Fruit fly (Drosophila melanogaster) whole organism: ENCODE measurements around the gene Klp31E.

Source experiments
- CG8478 ChIP-seq: fragments of >200 bp; optimal IDR thresholded peaks from 2 replicates; lab custom pipeline; 2018; ENCODE audit warnings: inconsistent platforms
- Dll ChIP-seq: fragments of >200 bp; optimal IDR thresholded peaks from 2 replicates; lab custom pipeline; 2017
- EcR ChIP-seq, 2 experiments: fragments of >200 bp; optimal IDR thresholded peaks; 2 replicates each; lab custom pipeline; 2017; ENCODE audit warnings: missing biosample characterization in 2 of 2, missing genetic modification characterization in 2 of 2, missing genetic modification reagents in 2 of 2
- pan ChIP-seq: fragments of >200 bp; optimal IDR thresholded peaks from 2 replicates; lab custom pipeline; 2017
- psq ChIP-seq: fragments of >200 bp; optimal IDR thresholded peaks from 2 replicates; lab custom pipeline; 2017
- usp ChIP-seq: fragments of >200 bp; optimal IDR thresholded peaks from 2 replicates; lab custom pipeline; 2017; ENCODE audit warnings: missing biosample characterization, missing genetic modification characterization, mixed read lengths

Klp31E gene

dm6 chr2L:10413251-10414127, at the start of gene Klp31E, which contains the start of gene CG5355:
Klp31E (plus strand) TSS chr2L:10414017.
CG5355 (minus strand) TSS chr2L:10413463.
- TF ChIP-seq Dll (lab: Kevin White, UChicago) (no peak), CG8478 (lab: Kevin White, UChicago) (no peak), usp (GFP tag; lab: Kevin White, UChicago) (no peak), EcR (GFP tag; optimal IDR thresholded peaks at IDR 0.05; lab: Kevin White, UChicago) (no peak), psq (lab: Kevin White, UChicago) (no peak), pan (no peak)

DNA sequence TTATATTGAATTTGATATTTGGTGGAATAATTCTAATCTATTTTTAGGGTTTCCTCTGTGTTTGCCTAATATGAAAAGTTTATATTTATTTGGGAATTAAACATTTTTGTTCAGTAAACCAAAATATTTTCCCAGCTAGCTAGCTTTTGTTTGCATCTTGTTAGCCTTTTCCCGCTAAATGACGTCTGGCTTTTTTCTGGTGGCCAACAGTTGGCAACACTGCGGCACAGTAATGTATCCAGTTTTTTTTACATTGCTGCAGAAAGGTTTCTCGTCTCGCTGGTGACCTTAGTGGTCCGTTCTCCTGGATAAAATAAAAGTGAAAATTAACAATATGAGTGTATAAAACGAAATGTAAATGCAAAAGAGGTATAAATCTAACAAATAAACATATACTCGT, 49.6 kb upstream of the Klp31E start, which contains the start of gene lft:
lft (plus strand) TSS at position 243 of the 400 bp plus-strand sequence.
- TF ChIP-seq EcR (GFP tag; optimal IDR thresholded peaks at IDR 0.05; lab: Kevin White, UChicago): no peak
- no peak for TF ChIP-seq CG8478 (lab: Kevin White, UChicago)
- TF ChIP-seq Dll (lab: Kevin White, UChicago): no peak
- no peak for TF ChIP-seq usp (GFP tag; lab: Kevin White, UChicago)
- TF ChIP-seq psq (lab: Kevin White, UChicago): no peak
- TF ChIP-seq pan: no peak

- TF ChIP-seq Dll (lab: Kevin White, UChicago): no peak
- no peak for TF ChIP-seq usp (GFP tag; lab: Kevin White, UChicago)
- no peak for TF ChIP-seq CG8478 (lab: Kevin White, UChicago)
- no peak for TF ChIP-seq EcR (GFP tag; optimal IDR thresholded peaks at IDR 0.05; lab: Kevin White, UChicago)
- TF ChIP-seq pan: no peak
Measured at dm6 chr2L:10366525-10366924, 47.3 kb upstream of the Klp31E start, which contains the start of gene CG5056. CG5056 (plus strand) TSS chr2L:10366692.

- TF ChIP-seq pan: no peak
- TF ChIP-seq CG8478 (lab: Kevin White, UChicago): no peak
- no peak for TF ChIP-seq usp (GFP tag; lab: Kevin White, UChicago)
- no peak for TF ChIP-seq EcR (GFP tag; optimal IDR thresholded peaks at IDR 0.05; lab: Kevin White, UChicago)
- TF ChIP-seq Dll (lab: Kevin White, UChicago): no peak
- no peak for TF ChIP-seq psq (lab: Kevin White, UChicago)
Measured at dm6 chr2L:10372297-10372696, 41.5 kb upstream of the Klp31E start.

DNA sequence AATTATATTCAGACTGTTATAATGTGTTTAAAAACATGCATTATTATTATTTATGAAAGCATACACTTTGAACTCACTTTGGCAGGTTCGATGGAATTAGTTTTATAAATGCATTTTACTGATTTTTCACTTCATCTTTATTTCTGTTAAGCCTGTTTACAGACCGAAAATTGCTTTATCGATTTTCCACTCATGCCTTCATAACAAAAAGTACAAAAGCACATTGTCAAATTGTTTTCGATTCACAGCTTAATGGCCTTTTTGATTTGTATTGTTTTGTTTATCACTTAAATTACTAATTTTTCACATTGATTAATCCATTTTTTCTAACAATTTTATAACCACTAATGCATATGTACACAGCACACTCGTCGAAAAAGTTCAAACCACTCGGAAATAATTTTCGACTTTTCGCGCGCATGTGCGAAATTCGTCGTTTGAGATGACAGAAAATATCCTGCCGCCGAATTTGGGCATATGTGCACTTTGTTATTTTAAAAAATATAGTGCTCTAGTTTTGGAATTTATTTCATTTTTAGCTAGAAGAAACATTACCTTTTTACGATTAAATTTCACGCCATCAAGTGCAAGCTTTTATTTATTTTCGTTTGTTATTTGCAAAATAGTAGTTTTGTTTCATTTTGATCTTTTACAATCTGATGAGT, 40.1 kb upstream of the Klp31E start, which contains the start of gene rho-5:
rho-5 (minus strand) TSS at position 296 of the 665 bp plus-strand sequence.
- TF ChIP-seq EcR (GFP tag; optimal IDR thresholded peaks at IDR 0.05; lab: Kevin White, UChicago): no peak
- no peak for TF ChIP-seq psq (lab: Kevin White, UChicago)
- TF ChIP-seq usp (GFP tag; lab: Kevin White, UChicago): no peak
- TF ChIP-seq Dll (lab: Kevin White, UChicago): no peak
- no peak for TF ChIP-seq pan
- no peak for TF ChIP-seq CG8478 (lab: Kevin White, UChicago)

- TF ChIP-seq pan: peak; percentile 21
- TF ChIP-seq EcR (GFP tag; optimal IDR thresholded peaks at IDR 0.05; lab: Kevin White, UChicago): no peak
Measured at dm6 chr2L:10375464-10376236, 38.2 kb upstream of the Klp31E start, which contains the start of the genes CG33303 and dpr19. CG33303 (minus strand) TSS chr2L:10375757. dpr19 (plus strand) TSS chr2L:10376168.

DNA sequence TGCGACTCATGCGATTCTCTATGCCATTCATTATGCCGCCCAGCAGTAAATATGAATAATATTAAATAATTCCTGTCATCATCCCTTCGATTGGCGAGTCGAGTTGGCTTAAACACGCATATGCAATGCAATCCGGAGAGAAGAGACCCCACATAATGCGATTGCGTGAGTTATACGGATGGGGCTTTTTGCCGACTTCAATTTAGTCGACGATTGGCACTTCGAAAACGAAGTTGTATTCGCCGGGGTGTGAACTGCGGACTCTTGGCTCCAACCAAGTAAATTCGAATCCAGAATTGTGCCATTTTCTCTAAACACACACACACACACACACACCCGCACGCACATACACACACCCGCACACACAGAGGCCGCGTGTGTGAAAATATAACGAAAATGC, 37.5 kb upstream of the Klp31E start:
- TF ChIP-seq psq (lab: Kevin White, UChicago): no peak
- TF ChIP-seq pan: peak; percentile 2
- no peak for TF ChIP-seq CG8478 (lab: Kevin White, UChicago)

DNA sequence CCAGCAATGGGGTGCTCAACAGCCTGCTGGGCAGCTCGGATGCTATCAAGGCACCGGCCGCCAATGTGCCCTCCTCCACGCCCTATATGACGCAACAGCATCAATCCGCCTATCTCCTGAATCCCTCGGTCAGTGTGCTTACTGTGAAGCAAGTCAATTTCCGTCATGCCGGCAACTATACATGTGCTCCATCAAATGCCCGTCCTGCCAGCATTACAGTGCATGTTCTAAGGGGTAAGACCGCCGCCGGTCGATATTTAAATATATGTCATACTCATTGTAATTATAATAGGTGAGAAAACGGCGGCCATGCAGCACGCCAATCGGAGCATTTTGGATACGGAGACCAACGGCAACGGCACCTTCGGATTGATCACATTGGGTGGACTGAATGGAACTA, 35.2 kb upstream of the Klp31E start:
- no peak for TF ChIP-seq usp (GFP tag; lab: Kevin White, UChicago)
- no peak for TF ChIP-seq EcR (GFP tag; optimal IDR thresholded peaks at IDR 0.05; lab: Kevin White, UChicago)
- no peak for TF ChIP-seq Dll (lab: Kevin White, UChicago)
- no peak for TF ChIP-seq psq (lab: Kevin White, UChicago)
- no peak for TF ChIP-seq pan
- no peak for TF ChIP-seq CG8478 (lab: Kevin White, UChicago)

- TF ChIP-seq usp (GFP tag; lab: Kevin White, UChicago) (no peak), EcR (GFP tag; optimal IDR thresholded peaks at IDR 0.05; lab: Kevin White, UChicago) (no peak), psq (lab: Kevin White, UChicago) (no peak), Dll (lab: Kevin White, UChicago) (no peak), CG8478 (lab: Kevin White, UChicago) (no peak), pan (no peak)
Measured at dm6 chr2L:10379865-10380264, 34.0 kb upstream of the Klp31E start, which contains the start of gene gny. gny (plus strand) TSS chr2L:10380103.

- TF ChIP-seq pan (no peak), CG8478 (lab: Kevin White, UChicago) (no peak), Dll (lab: Kevin White, UChicago) (no peak), psq (lab: Kevin White, UChicago) (no peak), usp (GFP tag; lab: Kevin White, UChicago) (no peak), EcR (GFP tag; optimal IDR thresholded peaks at IDR 0.05; lab: Kevin White, UChicago) (no peak)
Measured at dm6 chr2L:10381890-10382450, 31.8 kb upstream of the Klp31E start, which contains the start of gene CG5096. CG5096 (plus strand) TSS chr2L:10382263.
